Fruit fly (Drosophila melanogaster) whole organism, adult: Measurements from ENCODE around the gene CG14174.

ENCODE experiments used
- CG7045 ChIP-seq: fragments of 200-800 bp; sonication (Bioruptor generic); optimal IDR thresholded peaks from 2 replicates; lab custom pipeline; 2017; ENCODE audit warnings: missing biosample characterization, mild to moderate bottlenecking, missing genetic modification characterization
- Mnt ChIP-seq: fragments of 200-800 bp; sonication (Bioruptor generic); optimal IDR thresholded peaks from 2 replicates; lab custom pipeline; 2016; ENCODE audit warnings: missing biosample characterization, mild to moderate bottlenecking, missing genetic modification characterization

dm6 chr3L:9694867-9695236, 24.3 kb upstream of the CG14174 start:
- TF ChIP-seq CG7045 (no peak), Mnt (no peak)
